Fruit fly (Drosophila melanogaster): ENCODE measurements around the gene S-Lap2.

S-Lap2 gene

DNA sequence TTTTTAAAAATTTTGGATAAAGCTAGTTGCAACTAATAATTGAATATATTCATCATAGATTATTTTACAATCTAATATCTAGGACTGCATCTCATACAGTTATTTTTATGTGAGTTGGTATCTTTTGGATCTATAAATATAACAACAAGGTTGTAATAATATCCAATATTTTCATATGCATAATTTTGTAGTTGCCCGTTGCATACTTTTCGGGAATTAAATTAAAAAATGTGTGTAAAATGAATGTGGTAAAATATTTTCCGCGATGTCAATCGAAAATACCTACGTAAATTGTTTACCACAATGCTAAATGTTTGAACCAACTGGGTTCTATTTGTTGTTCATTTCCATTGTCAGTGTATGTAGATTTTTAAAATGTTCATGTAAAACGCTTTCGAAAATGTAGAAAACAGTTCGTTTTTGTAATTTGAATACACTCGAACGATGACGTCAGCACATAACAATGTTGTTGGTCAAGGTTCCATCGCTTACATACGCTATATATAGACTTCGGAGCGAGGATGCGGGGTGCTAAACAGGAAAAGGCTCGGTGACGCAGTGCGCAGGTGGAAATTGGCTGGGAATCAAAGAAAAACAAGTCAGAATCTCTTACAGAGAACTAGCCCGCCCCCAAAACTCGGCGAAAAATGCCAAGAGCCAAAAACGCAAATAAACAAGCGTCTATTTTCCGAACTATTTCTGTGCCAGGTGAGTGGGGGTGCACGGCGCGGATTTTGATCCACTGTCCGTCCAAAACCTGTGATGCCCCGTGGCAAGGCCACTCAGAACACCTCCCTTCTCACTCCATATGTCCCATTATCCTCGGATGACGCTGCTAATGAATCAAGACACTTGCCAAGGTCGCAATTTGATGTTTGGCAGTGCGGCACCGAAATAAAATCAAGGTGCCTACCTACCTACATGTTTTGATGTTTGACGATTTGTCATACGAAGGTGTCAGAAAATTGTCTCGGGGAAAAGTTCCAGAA, 8.4 kb downstream of the S-Lap2 start (continued):
- peak; percentile 18 for TF ChIP-seq HmgZ (tag; optimal IDR thresholded peaks at IDR 0.05)
- TF ChIP-seq CG10274 (GFP tag; optimal IDR thresholded peaks at IDR 0.05) = no peak
- peak; percentile 28 for TF ChIP-seq Deaf1 (tag; optimal IDR thresholded peaks at IDR 0.05)
- TF ChIP-seq Gug (GFP tag; IDR thresholded peaks at IDR 0.05) = no peak
- peak in 1 of 2 experiments; percentile 4 for TF ChIP-seq Eip74EF (GFP tag; optimal IDR thresholded peaks at IDR 0.05)
- TF ChIP-seq kay (GFP tag; optimal IDR thresholded peaks at IDR 0.05) = peak; percentile 41
- TF ChIP-seq sd (tag; optimal IDR thresholded peaks at IDR 0.05) = peak; percentile 92
- 0 out of 2 replicates have a peak, but pooled peaks have one; percentile 40 for TF ChIP-seq stc (GFP tag; IDR thresholded peaks at IDR 0.05)
- TF ChIP-seq ftz-f1 (GFP tag; optimal IDR thresholded peaks at IDR 0.05) = peak; percentile 71
- TF ChIP-seq CG6175 (GFP tag; IDR thresholded peaks at IDR 0.05) = 0 out of 3 replicates have a peak, but pooled peaks have one; percentile 67
- peak; percentile 26 for TF ChIP-seq Med (GFP tag)
- TF ChIP-seq vvl (GFP tag; IDR thresholded peaks at IDR 0.05) = peak; percentile 27; the same call in 1 of the 2 replicates
- peak; percentile 21 for TF ChIP-seq Dp (GFP tag; optimal IDR thresholded peaks at IDR 0.05)
- TF ChIP-seq otp (GFP tag; IDR thresholded peaks at IDR 0.05) = no peak
- TF ChIP-seq crol (GFP tag; IDR thresholded peaks at IDR 0.05) = peak; percentile 47; the same call in 1 of the 2 replicates
- TF ChIP-seq Atf3 (GFP tag; optimal IDR thresholded peaks at IDR 0.05) = peak; percentile 1
- no peak for TF ChIP-seq CG9727 (GFP tag; optimal IDR thresholded peaks at IDR 0.05)
- TF ChIP-seq CG16813 (GFP tag; IDR thresholded peaks at IDR 0.05; ENCODE audit: partially characterized antibody) = peak; percentile 49; the same call in 2 of the 3 replicates
- no peak for TF ChIP-seq onecut (GFP tag; IDR thresholded peaks at IDR 0.05)
- TF ChIP-seq CG10543 (GFP tag; optimal IDR thresholded peaks at IDR 0.05) = peak; percentile 54
- no peak for TF ChIP-seq Tbp (GFP tag; optimal IDR thresholded peaks at IDR 0.05)
- TF ChIP-seq disco-r (GFP tag; optimal IDR thresholded peaks at IDR 0.05) = no peak
- TF ChIP-seq CG15011 (GFP tag; optimal IDR thresholded peaks at IDR 0.05) = no peak
- peak; percentile 88 for TF ChIP-seq CTCF (GFP tag; optimal IDR thresholded peaks at IDR 0.05)
- peak; percentile 17 for TF ChIP-seq trem (tag; optimal IDR thresholded peaks at IDR 0.05)
- TF ChIP-seq CG42726 (GFP tag; IDR thresholded peaks at IDR 0.05; ENCODE audit: partially characterized antibody) = peak; percentile 27; the same call in 1 of the 2 replicates
- no peak for TF ChIP-seq CG10431 (GFP tag; optimal IDR thresholded peaks at IDR 0.05)
- peak; percentile 42 for TF ChIP-seq BtbVII (GFP tag; optimal IDR thresholded peaks at IDR 0.05)
- TF ChIP-seq CG10267 (tag; optimal IDR thresholded peaks at IDR 0.05) = peak; percentile 16

DNA sequence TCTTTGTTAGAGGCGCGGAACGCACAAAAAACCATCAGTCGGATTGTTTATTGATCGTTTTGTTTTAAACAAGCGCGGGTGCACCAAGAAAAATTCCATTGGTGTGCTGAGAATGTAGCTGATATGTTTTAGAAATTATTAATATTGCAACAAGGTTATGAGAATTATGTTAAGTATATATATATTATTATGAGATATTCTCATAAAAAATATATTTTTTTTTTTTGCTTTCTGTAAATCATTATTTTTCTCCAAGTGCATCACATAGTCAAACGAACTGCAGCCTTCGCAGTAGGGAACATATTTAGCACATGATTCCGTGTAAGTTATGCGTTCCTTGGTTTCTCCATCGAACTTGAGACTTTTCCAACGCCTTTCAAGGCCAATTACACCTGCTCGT, 9.3 kb downstream of the S-Lap2 start:
- TF ChIP-seq org-1 (GFP tag; optimal IDR thresholded peaks at IDR 0.05) (no peak), Dll (GFP tag; IDR thresholded peaks at IDR 0.05; ENCODE audit: partially characterized antibody) (no peak), CG5953 (GFP tag; IDR thresholded peaks at IDR 0.05) (peak; percentile 30; the same call in 1 of the 2 replicates), CG3838 (GFP tag; optimal IDR thresholded peaks at IDR 0.05) (no peak), CG12104 (GFP tag; optimal IDR thresholded peaks at IDR 0.05) (peak; percentile 34), CG43689 (GFP tag; IDR thresholded peaks at IDR 0.05) (no peak), Chrac-16 (GFP tag; optimal IDR thresholded peaks at IDR 0.05) (no peak), CG2889 (GFP tag; IDR thresholded peaks at IDR 0.05) (0 out of 3 replicates have a peak, but pooled peaks have one; percentile 11), exex (tag; optimal IDR thresholded peaks at IDR 0.05) (no peak), ewg (GFP tag; optimal IDR thresholded peaks at IDR 0.05) (peak; percentile 21), Awh (GFP tag; IDR thresholded peaks at IDR 0.05) (peak; percentile 77), lola (GFP tag; optimal IDR thresholded peaks at IDR 0.05) (peak in 1 of 3 experiments; percentile 42), tio (GFP tag; optimal IDR thresholded peaks at IDR 0.05) (peak; percentile 13), sim (GFP tag; IDR thresholded peaks at IDR 0.05) (no peak), Rfx (GFP tag; IDR thresholded peaks at IDR 0.05) (peak; percentile 80), CG30431 (GFP tag; optimal IDR thresholded peaks at IDR 0.05) (no peak), E2f2 (GFP tag; IDR thresholded peaks at IDR 0.05) (peak; percentile 58; the same call in 1 of the 2 replicates), CG11504 (tag; optimal IDR thresholded peaks at IDR 0.05) (peak; percentile 82), D19B (GFP tag; optimal IDR thresholded peaks at IDR 0.05) (peak; percentile 1), HLH3B (GFP tag; IDR thresholded peaks at IDR 0.05) (peak; percentile 85), CG14965 (GFP tag; optimal IDR thresholded peaks at IDR 0.05; ENCODE audit: borderline replicate concordance) (no peak)
